Fruit fly (Drosophila melanogaster): Measurements from ENCODE around the gene MED24.

The MED24 gene

DNA sequence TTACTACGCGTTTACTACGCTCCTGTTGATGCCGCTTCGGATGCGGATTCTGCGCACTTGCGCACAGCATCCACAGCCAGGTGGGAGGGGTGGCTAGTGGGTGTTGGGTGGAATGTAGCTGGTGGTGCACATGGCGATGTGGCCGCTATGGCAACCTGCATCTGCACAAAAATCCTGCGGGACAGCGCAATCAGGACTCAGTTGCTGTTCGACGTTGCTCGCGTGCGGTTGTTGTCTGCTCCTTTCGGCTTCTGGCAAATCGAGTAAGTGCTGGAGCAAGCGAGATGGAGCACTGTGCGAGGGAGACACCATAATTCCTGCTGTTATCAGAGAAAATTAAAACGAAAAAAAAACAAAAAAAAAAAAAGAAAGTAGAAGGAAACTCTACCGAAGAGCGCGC, 49.9 kb downstream of the MED24 start (continued):
- TF ChIP-seq Ets97D (GFP tag; optimal IDR thresholded peaks at IDR 0.05) (no peak), sens-2 (GFP tag; IDR thresholded peaks at IDR 0.05) (no peak), HLH4C (GFP tag; IDR thresholded peaks at IDR 0.05; ENCODE audit: partially characterized antibody) (0 out of 3 replicates have a peak, but pooled peaks have one; percentile 18), CG2678 (tag; optimal IDR thresholded peaks at IDR 0.05) (no peak), Max (GFP tag; optimal IDR thresholded peaks at IDR 0.05) (no peak), mld (GFP tag; IDR thresholded peaks at IDR 0.05; ENCODE audit: partially characterized antibody) (no peak), NC2α (GFP tag; optimal IDR thresholded peaks at IDR 0.05) (no peak), scrt (GFP tag; optimal IDR thresholded peaks at IDR 0.05) (peak; percentile 6), Hmx (GFP tag; optimal IDR thresholded peaks at IDR 0.05) (no peak), vnd (GFP tag; IDR thresholded peaks at IDR 0.05; ENCODE audit: partially characterized antibody) (no peak)

Measured in whole organism, embryonic.